Worm (Caenorhabditis elegans) whole organism, young adult: ENCODE data around the gene F11A5.18.

Source experiments
- D2030.7 ChIP-seq: fragments of 200-800 bp; sonication (Bioruptor generic); IDR thresholded peaks from 2 replicates; pipeline ENCODE4 v1.3.6; 2022; ENCODE audit warnings: missing genetic modification reagents, missing genetic modification characterization, missing compliant biosample characterization
- Y56A3A.18 ChIP-seq: fragments of 200-800 bp; sonication (Bioruptor generic); IDR thresholded peaks from 2 replicates; pipeline ENCODE4 v1.3.6; 2022; ENCODE audit warnings: missing genetic modification reagents, missing genetic modification characterization, missing compliant biosample characterization

- TF ChIP-seq D2030.7 (GFP tag; lab: Robert Waterston, UW) (no peak), Y56A3A.18 (no peak)
Measured at ce11 chrV:16169026-16169425, 33.7 kb upstream of the F11A5.18 start, which contains the start of gene str-111.
